Worm (Caenorhabditis elegans) whole organism, midembryonic: ENCODE measurements around the gene str-221.

Source experiments
- T22C8.4 ChIP-seq: fragments of 200-800 bp; sonication (Bioruptor generic); IDR thresholded peaks from 2 replicates; pipeline ENCODE4 v1.3.6; 2022; ENCODE audit warnings: missing genetic modification characterization, missing compliant biosample characterization
- cog-1 ChIP-seq: sonication (generic microtip); optimal IDR thresholded peaks from 2 replicates; lab custom pipeline; 2016; ENCODE audit warnings: missing genetic modification characterization, missing compliant biosample characterization
- flt-1 ChIP-seq: fragments of 200-800 bp; sonication (Bioruptor generic); IDR thresholded peaks from 2 replicates; pipeline ENCODE4 v1.3.6; 2022; ENCODE audit warnings: missing genetic modification characterization, missing compliant biosample characterization
- tab-1 ChIP-seq: fragments of 200-800 bp; sonication (Bioruptor generic); IDR thresholded peaks from 2 replicates; pipeline ENCODE4 v1.3.6; 2022; ENCODE audit warnings: missing genetic modification characterization, missing compliant biosample characterization
- ztf-23 ChIP-seq: fragments of 200-800 bp; sonication (Bioruptor generic); IDR thresholded peaks from 2 replicates; pipeline ENCODE4 v1.3.6; 2022; ENCODE audit warnings: missing genetic modification reagents, missing genetic modification characterization, missing compliant biosample characterization
- ztf-29 ChIP-seq: fragments of 200-800 bp; sonication (Bioruptor generic); IDR thresholded peaks from 2 replicates; pipeline ENCODE4 v1.3.6; 2022; ENCODE audit warnings: missing genetic modification reagents, missing genetic modification characterization, missing compliant biosample characterization

- TF ChIP-seq cog-1 (tag; lab: Kevin White, UChicago) = no peak
- TF ChIP-seq flt-1 = no peak
- TF ChIP-seq tab-1 = no peak
- TF ChIP-seq ztf-23 (GFP tag; lab: Robert Waterston, UW) = no peak
- TF ChIP-seq T22C8.4 (GFP tag; lab: Robert Waterston, UW) = no peak
- TF ChIP-seq ztf-29 (GFP tag; lab: Robert Waterston, UW) = no peak
Observed at ce11 chrV:1685328-1685727, 45.2 kb downstream of the str-221 start, which contains the start of gene srh-5.
